Fruit fly (Drosophila melanogaster) Kc167 (cell line): ENCODE measurements around the gene CtsF.

Experiments used
- Myc ChIP-seq: fragments of >200 bp; optimal IDR thresholded peaks from 2 replicates; lab custom pipeline; 2017; ENCODE audit warnings: missing external identifiers
- Sin3A ChIP-seq: fragments of >200 bp; optimal IDR thresholded peaks from 2 replicates; lab custom pipeline; 2018; ENCODE audit warnings: missing external identifiers
- h ChIP-seq: fragments of >200 bp; optimal IDR thresholded peaks from 3 replicates; lab custom pipeline; 2018; ENCODE audit warnings: missing external identifiers
- insv ChIP-seq: fragments of >200 bp; optimal IDR thresholded peaks from 3 replicates; lab custom pipeline; 2018; ENCODE audit warnings: missing external identifiers
- psq ChIP-seq: fragments of >200 bp; optimal IDR thresholded peaks from 2 replicates; lab custom pipeline; 2017; ENCODE audit warnings: missing external identifiers

DNA sequence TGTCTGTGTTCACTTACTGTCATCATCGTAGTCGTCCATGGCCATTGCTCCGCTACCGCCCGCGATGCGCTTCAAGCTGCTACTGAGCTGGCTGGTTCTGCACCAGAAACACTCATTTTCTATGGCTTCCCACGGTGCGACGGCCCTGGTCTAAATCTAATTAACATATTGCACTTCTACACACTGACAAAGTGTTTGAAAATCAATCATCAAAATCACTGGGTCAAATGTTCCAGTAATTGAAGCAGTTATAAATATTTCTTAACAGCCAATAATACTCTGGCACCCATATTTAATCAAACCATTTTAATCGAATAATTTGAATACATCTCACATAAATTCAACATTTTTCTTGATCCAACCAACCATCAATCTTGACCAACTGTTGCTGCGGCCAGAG, 14.3 kb downstream of the CtsF start, which contains the start of gene rtp:
- TF ChIP-seq Sin3A (lab: Kevin White, UChicago) (no peak), Myc (no peak), psq (no peak), h (no peak), insv (no peak)
